Worm (Caenorhabditis elegans) whole organism, L1 larva: ENCODE results near the gene K12B6.11.

Experiments
- C04F5.9 ChIP-seq: sonication (generic microtip); optimal IDR thresholded peaks from 2 replicates; lab custom pipeline; 2016; ENCODE audit warnings: missing genetic modification characterization, missing compliant biosample characterization
- aha-1 ChIP-seq: fragments of 150-350 bp; optimal IDR thresholded peaks from 2 replicates; lab custom pipeline; 2014; ENCODE audit warnings: missing biosample characterization, missing genetic modification characterization
- ama-1 ChIP-seq: fragments of 150-350 bp; optimal IDR thresholded peaks from 2 replicates; lab custom pipeline; 2014
- blmp-1 ChIP-seq: fragments of 150-350 bp; optimal IDR thresholded peaks from 2 replicates; lab custom pipeline; 2014; ENCODE audit warnings: missing biosample characterization, missing genetic modification characterization
- ceh-82 ChIP-seq, 3 experiments: fragments of 150-350 bp in 1 of 3; sonication (generic microtip) in 2 of 3; optimal IDR thresholded peaks; 2 replicates each; lab custom pipeline; 2014 to 2017; ENCODE audit warnings: missing biosample characterization in 3 of 3, missing genetic modification characterization in 3 of 3
- dpl-1 ChIP-seq, 3 experiments: fragments of 150-350 bp in 2 of 3; sonication (generic microtip) in 1 of 3; optimal IDR thresholded peaks; 2 replicates each; lab custom pipeline; 2014 to 2017; ENCODE audit warnings: missing biosample characterization in 3 of 3, missing genetic modification characterization in 3 of 3, missing genetic modification reagents in 3 of 3
- efl-1 ChIP-seq, 4 experiments: fragments of 150-350 bp; optimal IDR thresholded peaks in 3 of 4; peaks in 1 of 4; 1 replicate in 1 of 4; 2 replicates in 3 of 4; lab custom pipeline; 2014; ENCODE audit warnings: missing biosample characterization in 2 of 4, missing genetic modification characterization in 2 of 4, missing genetic modification reagents in 2 of 4
- elt-2 ChIP-seq: sonication (generic microtip); optimal IDR thresholded peaks from 2 replicates; lab custom pipeline; 2016; ENCODE audit warnings: missing genetic modification characterization, mild to moderate bottlenecking, inconsistent platforms, missing compliant biosample characterization, missing genetic modification reagents
- ets-5 ChIP-seq: fragments of 200-800 bp; sonication (Bioruptor generic); IDR thresholded peaks from 2 replicates; pipeline ENCODE4 v1.3.6; 2022; ENCODE audit warnings: missing genetic modification characterization, missing compliant biosample characterization
- fkh-10 ChIP-seq: sonication (generic microtip); optimal IDR thresholded peaks from 2 replicates; lab custom pipeline; 2017; ENCODE audit warnings: missing biosample characterization, missing genetic modification reagents, missing genetic modification characterization
- grh-1 ChIP-seq: fragments of 200-800 bp; sonication (Bioruptor generic); IDR thresholded peaks from 2 replicates; pipeline ENCODE4 v1.3.6; 2022; ENCODE audit warnings: missing genetic modification reagents, missing genetic modification characterization, missing compliant biosample characterization
- jun-1 ChIP-seq: fragments of 150-350 bp; optimal IDR thresholded peaks from 2 replicates; lab custom pipeline; 2014; ENCODE audit warnings: missing biosample characterization, missing genetic modification reagents, missing genetic modification characterization
- lin-14 ChIP-seq: fragments of 200-800 bp; sonication (Bioruptor generic); optimal IDR thresholded peaks from 2 replicates; lab custom pipeline; 2018; ENCODE audit warnings: mild to moderate bottlenecking, missing genetic modification characterization, moderate library complexity, missing compliant biosample characterization
- lin-35 ChIP-seq, 2 experiments: fragments of 150-350 bp; optimal IDR thresholded peaks; 2 replicates each; lab custom pipeline; 2014; ENCODE audit warnings: missing biosample characterization in 2 of 2, missing genetic modification characterization in 2 of 2, missing genetic modification reagents in 2 of 2
- lir-3 ChIP-seq: sonication (generic microtip); optimal IDR thresholded peaks from 2 replicates; lab custom pipeline; 2016; ENCODE audit warnings: mild to moderate bottlenecking, missing genetic modification characterization, moderate library complexity, missing compliant biosample characterization; ENCODE audit not compliant: poor library complexity
- mab-9 ChIP-seq: fragments of 200-800 bp; sonication (Bioruptor generic); IDR thresholded peaks from 2 replicates; pipeline ENCODE4 v1.3.6; 2022; ENCODE audit warnings: missing genetic modification reagents, missing genetic modification characterization, missing compliant biosample characterization
- mdl-1 ChIP-seq, 2 experiments: fragments of 150-350 bp; optimal IDR thresholded peaks; 2 replicates each; lab custom pipeline; 2014 to 2017; ENCODE audit warnings: missing biosample characterization in 2 of 2, missing genetic modification characterization in 2 of 2, inconsistent platforms in 1 of 2
- mef-2 ChIP-seq: fragments of 150-350 bp; optimal IDR thresholded peaks from 2 replicates; lab custom pipeline; 2014; ENCODE audit warnings: missing biosample characterization, missing genetic modification characterization
- mep-1 ChIP-seq: fragments of 150-350 bp; optimal IDR thresholded peaks from 2 replicates; lab custom pipeline; 2014; ENCODE audit warnings: missing biosample characterization, missing genetic modification characterization
- nhr-237 ChIP-seq: fragments of 150-350 bp; optimal IDR thresholded peaks from 2 replicates; lab custom pipeline; 2014; ENCODE audit warnings: missing biosample characterization, missing genetic modification characterization
- nhr-47 ChIP-seq: sonication (generic microtip); optimal IDR thresholded peaks from 2 replicates; lab custom pipeline; 2016; ENCODE audit warnings: mild to moderate bottlenecking, missing genetic modification characterization, moderate library complexity, missing compliant biosample characterization
- nhr-76 ChIP-seq: sonication (generic microtip); optimal IDR thresholded peaks from 2 replicates; lab custom pipeline; 2017; ENCODE audit warnings: missing biosample characterization, missing genetic modification characterization
- nhr-77 ChIP-seq: fragments of 150-350 bp; optimal IDR thresholded peaks from 2 replicates; lab custom pipeline; 2014; ENCODE audit warnings: missing biosample characterization, missing genetic modification characterization
- nhr-90 ChIP-seq: sonication (generic microtip); optimal IDR thresholded peaks from 2 replicates; lab custom pipeline; 2016; ENCODE audit warnings: mild to moderate bottlenecking, missing genetic modification characterization, missing compliant biosample characterization; ENCODE audit not compliant: poor library complexity
- pag-3 ChIP-seq: sonication (generic microtip); optimal IDR thresholded peaks from 2 replicates; lab custom pipeline; 2017; ENCODE audit warnings: missing genetic modification characterization, mild to moderate bottlenecking, missing compliant biosample characterization, antibody characterized with exemption, borderline replicate concordance; ENCODE audit not compliant: insufficient read depth
- pax-3 ChIP-seq: fragments of 200-800 bp; sonication (Bioruptor generic); optimal IDR thresholded peaks from 2 replicates; lab custom pipeline; 2018; ENCODE audit warnings: mild to moderate bottlenecking, missing genetic modification characterization, moderate library complexity, missing compliant biosample characterization
- pqm-1 ChIP-seq: sonication (generic microtip); optimal IDR thresholded peaks from 3 replicates; lab custom pipeline; 2017; ENCODE audit warnings: missing biosample characterization, missing genetic modification characterization
- rnt-1 ChIP-seq: sonication (generic microtip); optimal IDR thresholded peaks from 2 replicates; lab custom pipeline; 2016; ENCODE audit warnings: mild to moderate bottlenecking, missing genetic modification characterization, moderate library complexity, missing compliant biosample characterization
- swsn-7 ChIP-seq: sonication (generic microtip); optimal IDR thresholded peaks from 2 replicates; lab custom pipeline; 2016; ENCODE audit warnings: missing genetic modification characterization, missing compliant biosample characterization
- tbx-2 ChIP-seq: sonication (generic microtip); optimal IDR thresholded peaks from 2 replicates; lab custom pipeline; 2016; ENCODE audit warnings: missing genetic modification characterization, missing compliant biosample characterization
- unc-86 ChIP-seq: sonication (generic microtip); optimal IDR thresholded peaks from 2 replicates; lab custom pipeline; 2016; ENCODE audit warnings: missing genetic modification characterization, missing compliant biosample characterization
- zip-4 ChIP-seq: fragments of 200-800 bp; sonication (Bioruptor generic); optimal IDR thresholded peaks from 2 replicates; lab custom pipeline; 2018; ENCODE audit warnings: mild to moderate bottlenecking, missing genetic modification characterization, moderate library complexity, missing compliant biosample characterization
- ztf-11 ChIP-seq, 2 experiments: sonication (generic microtip); optimal IDR thresholded peaks; 2 replicates each; lab custom pipeline; 2016 to 2017; ENCODE audit warnings: missing genetic modification characterization in 2 of 2, missing biosample characterization in 1 of 2, missing compliant biosample characterization in 1 of 2

Gene K12B6.11

DNA sequence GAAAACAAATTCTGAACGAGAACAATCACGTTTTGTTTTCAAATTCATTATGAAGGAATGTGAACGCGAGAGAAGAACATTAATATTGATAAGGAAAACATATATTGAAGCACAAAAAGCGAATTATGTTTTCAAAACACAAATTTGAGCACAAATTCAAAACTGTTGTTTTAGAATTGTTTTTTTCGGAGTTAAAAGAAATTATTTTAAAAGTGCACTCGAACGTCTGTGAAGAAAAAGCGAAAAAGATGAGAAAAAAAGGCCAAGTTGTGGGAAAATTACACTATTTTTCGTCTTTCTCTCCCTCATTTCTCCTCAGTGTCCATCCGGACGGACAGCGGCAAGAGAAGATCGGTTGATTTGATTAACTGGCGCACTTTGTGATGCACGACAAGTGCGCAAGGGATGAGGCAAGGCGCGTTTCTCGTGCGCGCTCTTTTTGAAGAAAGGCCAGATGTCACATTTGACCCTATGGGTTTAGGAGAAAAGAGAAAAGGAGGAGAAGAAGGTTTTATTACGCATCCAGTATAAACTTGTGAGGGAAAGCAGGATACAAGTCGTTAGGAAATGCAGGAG lies 21.4 kb upstream of the K12B6.11 start, which contains the start of gene mrck-1 (continued):
- TF ChIP-seq jun-1 (tag; lab: Kevin White, UChicago) (peak; percentile 81), ztf-11 (tag; optimal IDR thresholded peaks at IDR 0.05; lab: Kevin White, UChicago) (peak in 1 of 2 experiments; percentile 81), aha-1 (tag; lab: Kevin White, UChicago) (peak; percentile 53), grh-1 (GFP tag; lab: Robert Waterston, UW) (peak; percentile 89), blmp-1 (tag; lab: Kevin White, UChicago) (peak; percentile 96), efl-1 (optimal IDR thresholded peaks at IDR 0.05; lab: Kevin White, UChicago) (peak; percentile 87 to 88), efl-1 (GFP tag; optimal IDR thresholded peaks at IDR 0.05 in 1 of 2; lab: Kevin White, UChicago) (peak; percentile 78 to 98), nhr-77 (peak; percentile 84), mab-9 (GFP tag; lab: Robert Waterston, UW) (peak; percentile 75), pag-3 (tag; lab: Kevin White, UChicago) (no peak), zip-4 (peak; percentile 73), lin-35 (GFP tag; optimal IDR thresholded peaks at IDR 0.05; lab: Kevin White, UChicago) (peak; percentile 83 to 91), mef-2 (tag; lab: Kevin White, UChicago) (peak; percentile 73), pqm-1 (tag; lab: Kevin White, UChicago) (no peak), nhr-76 (tag; lab: Kevin White, UChicago) (peak; percentile 5), C04F5.9 (peak; percentile 53)

DNA sequence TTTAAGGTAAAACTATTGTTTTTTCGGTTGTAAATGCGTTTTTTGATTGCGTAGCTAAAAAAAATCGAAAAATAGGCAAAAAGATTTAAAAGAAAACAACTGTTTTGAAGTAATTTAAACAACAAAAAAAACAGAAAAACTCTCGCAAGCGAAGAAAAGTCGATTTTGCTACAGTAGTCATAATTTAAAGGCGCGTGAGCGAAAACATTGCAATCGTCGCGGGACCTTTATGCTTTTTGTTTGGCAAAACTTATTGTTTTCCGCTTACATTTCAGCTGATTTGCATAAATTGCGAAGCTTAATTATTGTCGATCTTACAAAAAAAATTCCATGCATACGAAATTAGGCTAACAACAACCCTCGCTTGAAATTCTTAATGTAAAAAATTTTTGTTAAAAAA lies 20.7 kb upstream of the K12B6.11 start:
- no peak for TF ChIP-seq dpl-1 (GFP tag; optimal IDR thresholded peaks at IDR 0.05; lab: Kevin White, UChicago)
- no peak for TF ChIP-seq nhr-47 (tag; lab: Kevin White, UChicago)
- no peak for TF ChIP-seq pax-3 (tag; lab: Kevin White, UChicago)
- TF ChIP-seq mdl-1 (tag; optimal IDR thresholded peaks at IDR 0.05; lab: Kevin White, UChicago) = no peak
- TF ChIP-seq pqm-1 (tag; lab: Kevin White, UChicago) = no peak
- TF ChIP-seq unc-86 (tag; lab: Kevin White, UChicago) = no peak
- no peak for TF ChIP-seq nhr-90 (tag; lab: Kevin White, UChicago)

DNA sequence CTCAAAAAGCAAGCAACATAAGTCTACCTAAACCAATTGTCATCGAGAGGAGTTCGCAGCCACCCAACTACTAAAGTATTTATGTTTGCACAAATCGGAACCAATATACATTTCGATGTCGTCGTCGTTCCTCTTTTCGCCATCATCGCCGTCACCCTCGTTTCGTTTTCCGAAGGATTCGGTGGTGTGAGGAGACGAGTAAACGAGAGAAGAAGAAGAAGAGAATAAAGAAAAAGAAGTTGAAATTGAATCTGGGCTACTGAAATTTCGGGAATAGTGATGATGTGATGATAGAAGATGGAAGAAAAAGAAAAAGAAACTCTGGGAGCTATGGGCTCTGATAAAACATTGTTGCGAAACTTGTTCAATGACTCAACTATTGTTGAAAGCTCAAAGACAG lies 20.2 kb upstream of the K12B6.11 start:
- TF ChIP-seq nhr-237 (tag; lab: Kevin White, UChicago) (no peak), lin-14 (GFP tag; lab: Kevin White, UChicago) (peak; percentile 23)

DNA sequence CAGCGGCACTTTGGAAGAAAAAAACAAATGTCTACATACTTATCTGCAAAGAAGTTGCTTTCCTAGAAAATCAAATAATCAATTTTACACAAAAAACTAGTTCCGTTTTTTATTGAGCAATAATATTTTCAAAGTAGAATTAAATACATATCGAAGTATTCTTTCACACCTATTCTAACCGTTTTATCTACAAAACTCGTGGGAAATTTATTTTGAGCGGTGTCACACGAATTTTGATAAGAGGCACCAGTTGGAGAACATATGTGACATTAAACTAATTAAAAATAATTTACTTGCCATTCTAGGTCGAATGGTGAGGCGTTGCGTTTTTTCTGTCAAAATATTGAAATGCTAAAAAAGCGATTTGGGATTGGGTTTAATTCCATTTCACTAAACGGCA lies 19.7 kb upstream of the K12B6.11 start:
- no peak for TF ChIP-seq nhr-47 (tag; lab: Kevin White, UChicago)
- peak; percentile 47 for TF ChIP-seq elt-2 (tag; lab: Kevin White, UChicago)
- TF ChIP-seq, all 84 proteins: peak for 1

DNA sequence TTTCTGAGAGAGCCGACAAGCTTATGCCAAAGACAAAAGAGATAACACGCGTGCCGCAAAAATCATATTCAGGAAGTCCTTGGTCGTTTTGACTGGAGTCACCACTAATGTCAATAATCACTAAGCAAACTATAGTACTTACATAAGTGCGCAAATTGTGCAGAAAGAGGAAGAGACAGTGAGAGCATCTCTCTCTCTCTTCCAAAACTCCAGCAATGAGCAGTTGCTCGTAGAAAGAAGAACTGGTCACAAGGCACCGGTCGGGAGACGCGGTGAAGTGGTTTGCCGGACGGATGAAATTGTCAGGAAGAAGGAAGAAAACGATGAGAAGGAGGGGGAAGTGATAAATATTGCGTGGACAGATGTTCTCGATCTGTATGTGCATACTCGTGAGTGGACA lies 18.6 kb upstream of the K12B6.11 start:
- no peak for TF ChIP-seq efl-1 (optimal IDR thresholded peaks at IDR 0.05; lab: Kevin White, UChicago)
- TF ChIP-seq efl-1 (GFP tag; optimal IDR thresholded peaks at IDR 0.05 in 1 of 2; lab: Kevin White, UChicago) = peak in 1 of 2 experiments; percentile 83
- peak; percentile 3 for TF ChIP-seq mep-1 (tag; lab: Kevin White, UChicago)
- TF ChIP-seq lin-14 (GFP tag; lab: Kevin White, UChicago) = peak; percentile 41
- no peak for TF ChIP-seq tbx-2
- TF ChIP-seq fkh-10 (GFP tag; lab: Kevin White, UChicago) = no peak
- peak; percentile 32 for TF ChIP-seq rnt-1 (tag; lab: Kevin White, UChicago)

DNA sequence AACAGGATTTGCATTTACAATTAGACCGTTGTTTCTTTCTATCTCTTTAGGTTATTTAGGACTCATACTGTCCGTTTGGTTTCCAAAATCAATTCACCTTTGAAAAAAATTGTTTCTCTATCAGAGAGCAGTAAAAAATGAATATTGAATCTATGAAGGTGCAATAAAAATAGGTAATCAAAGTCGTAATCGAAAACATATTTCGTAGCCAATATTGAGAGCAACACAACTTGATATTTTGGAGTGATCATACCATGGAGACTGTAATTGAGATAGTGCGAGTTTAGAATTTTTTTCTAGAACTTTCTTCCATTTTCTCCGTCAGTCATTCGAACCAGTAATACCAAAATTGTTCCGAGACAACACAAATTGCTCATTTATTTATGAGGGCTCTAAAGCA lies 18.2 kb upstream of the K12B6.11 start, which contains the start of gene F31F7.2:
F31F7.2 (plus strand) TSS at position 301 of the 400 bp plus-strand sequence.
- no peak for TF ChIP-seq swsn-7
- no peak for TF ChIP-seq lir-3 (tag; lab: Kevin White, UChicago)
- no peak for TF ChIP-seq ets-5 (GFP tag; lab: Robert Waterston, UW)
- no peak for TF ChIP-seq ama-1 (lab: Kevin White, UChicago)
- no peak for TF ChIP-seq ceh-82 (tag; optimal IDR thresholded peaks at IDR 0.05; lab: Kevin White, UChicago)
